Worm (Caenorhabditis elegans) whole organism, midembryonic: ENCODE measurements around the gene ZC504.1.

Experiments
- T22C8.4 ChIP-seq: fragments of 200-800 bp; sonication (Bioruptor generic); IDR thresholded peaks from 2 replicates; pipeline ENCODE4 v1.3.6; 2022; ENCODE audit warnings: missing genetic modification characterization, missing compliant biosample characterization
- cog-1 ChIP-seq: sonication (generic microtip); optimal IDR thresholded peaks from 2 replicates; lab custom pipeline; 2016; ENCODE audit warnings: missing genetic modification characterization, missing compliant biosample characterization
- flt-1 ChIP-seq: fragments of 200-800 bp; sonication (Bioruptor generic); IDR thresholded peaks from 2 replicates; pipeline ENCODE4 v1.3.6; 2022; ENCODE audit warnings: missing genetic modification characterization, missing compliant biosample characterization
- klf-2 ChIP-seq: fragments of 200-800 bp; sonication (Bioruptor generic); conservative IDR thresholded peaks from 2 replicates; pipeline ENCODE4 v1.3.6; 2022; ENCODE audit warnings: missing genetic modification reagents, missing genetic modification characterization, missing compliant biosample characterization
- med-1 ChIP-seq: sonication (generic microtip); optimal IDR thresholded peaks from 2 replicates; lab custom pipeline; 2017; ENCODE audit warnings: missing genetic modification characterization, mild to moderate bottlenecking, missing compliant biosample characterization, antibody characterized with exemption, missing genetic modification reagents; ENCODE audit not compliant: insufficient read depth
- ref-1 ChIP-seq: fragments of 200-800 bp; sonication (Bioruptor generic); conservative IDR thresholded peaks from 2 replicates; pipeline ENCODE4 v1.3.6; 2022; ENCODE audit warnings: missing genetic modification reagents, missing genetic modification characterization, missing compliant biosample characterization
- tab-1 ChIP-seq: fragments of 200-800 bp; sonication (Bioruptor generic); IDR thresholded peaks from 2 replicates; pipeline ENCODE4 v1.3.6; 2022; ENCODE audit warnings: missing genetic modification characterization, missing compliant biosample characterization
- ztf-23 ChIP-seq: fragments of 200-800 bp; sonication (Bioruptor generic); IDR thresholded peaks from 2 replicates; pipeline ENCODE4 v1.3.6; 2022; ENCODE audit warnings: missing genetic modification reagents, missing genetic modification characterization, missing compliant biosample characterization
- ztf-29 ChIP-seq: fragments of 200-800 bp; sonication (Bioruptor generic); IDR thresholded peaks from 2 replicates; pipeline ENCODE4 v1.3.6; 2022; ENCODE audit warnings: missing genetic modification reagents, missing genetic modification characterization, missing compliant biosample characterization

The ZC504.1 gene

ce11 chrX:10437421-10437820 lies 30.5 kb downstream of the ZC504.1 start:
- TF ChIP-seq ztf-23 (GFP tag; lab: Robert Waterston, UW) (no peak), ref-1 (GFP tag; lab: Robert Waterston, UW) (no peak), ztf-29 (GFP tag; lab: Robert Waterston, UW) (no peak), T22C8.4 (GFP tag; lab: Robert Waterston, UW) (no peak), med-1 (GFP tag; lab: Kevin White, UChicago) (no peak), tab-1 (GFP tag; lab: Robert Waterston, UW) (no peak), klf-2 (GFP tag; lab: Robert Waterston, UW) (no peak), flt-1 (no peak)

- no peak for TF ChIP-seq med-1 (GFP tag; lab: Kevin White, UChicago)
- TF ChIP-seq cog-1 (tag; lab: Kevin White, UChicago): no peak
- TF ChIP-seq klf-2 (GFP tag; lab: Robert Waterston, UW): no peak
- no peak for TF ChIP-seq T22C8.4 (GFP tag; lab: Robert Waterston, UW)
- no peak for TF ChIP-seq ref-1 (GFP tag; lab: Robert Waterston, UW)
- TF ChIP-seq tab-1 (GFP tag; lab: Robert Waterston, UW): no peak
- TF ChIP-seq ztf-23 (GFP tag; lab: Robert Waterston, UW): no peak
- TF ChIP-seq flt-1: no peak
- no peak for TF ChIP-seq ztf-29 (GFP tag; lab: Robert Waterston, UW)
Measured at ce11 chrX:10440781-10441180, 33.8 kb downstream of the ZC504.1 start.

- TF ChIP-seq ztf-23 (GFP tag; lab: Robert Waterston, UW): no peak
- TF ChIP-seq flt-1: no peak
- no peak for TF ChIP-seq tab-1 (GFP tag; lab: Robert Waterston, UW)
- no peak for TF ChIP-seq klf-2 (GFP tag; lab: Robert Waterston, UW)
- TF ChIP-seq ref-1 (GFP tag; lab: Robert Waterston, UW): no peak
- no peak for TF ChIP-seq med-1 (GFP tag; lab: Kevin White, UChicago)
- TF ChIP-seq cog-1 (tag; lab: Kevin White, UChicago): no peak
- no peak for TF ChIP-seq T22C8.4 (GFP tag; lab: Robert Waterston, UW)
- TF ChIP-seq ztf-29 (GFP tag; lab: Robert Waterston, UW): no peak
Measured at ce11 chrX:10443836-10444235, 36.9 kb downstream of the ZC504.1 start, which contains the start of gene C39B10.3. TSS of gene C39B10.3 (plus strand) at chrX:10444136.

ce11 chrX:10444705-10445104 lies 37.8 kb downstream of the ZC504.1 start, which contains the start of gene C39B10.4:
TSS of gene C39B10.4 (plus strand) at chrX:10445005.
- TF ChIP-seq tab-1 (GFP tag; lab: Robert Waterston, UW) (no peak), ztf-23 (GFP tag; lab: Robert Waterston, UW) (no peak), klf-2 (GFP tag; lab: Robert Waterston, UW) (no peak), T22C8.4 (GFP tag; lab: Robert Waterston, UW) (no peak), ref-1 (GFP tag; lab: Robert Waterston, UW) (no peak), cog-1 (tag; lab: Kevin White, UChicago) (no peak), ztf-29 (GFP tag; lab: Robert Waterston, UW) (no peak), med-1 (GFP tag; lab: Kevin White, UChicago) (no peak), flt-1 (no peak)

- TF ChIP-seq med-1 (GFP tag; lab: Kevin White, UChicago) (no peak), cog-1 (tag; lab: Kevin White, UChicago) (no peak), klf-2 (GFP tag; lab: Robert Waterston, UW) (no peak), ref-1 (GFP tag; lab: Robert Waterston, UW) (no peak), ztf-23 (GFP tag; lab: Robert Waterston, UW) (no peak), flt-1 (no peak), ztf-29 (GFP tag; lab: Robert Waterston, UW) (no peak), T22C8.4 (GFP tag; lab: Robert Waterston, UW) (no peak), tab-1 (GFP tag; lab: Robert Waterston, UW) (no peak)
Measured at ce11 chrX:10446982-10447381, 40.0 kb downstream of the ZC504.1 start, which contains the start of gene C39B10.5. TSS of gene C39B10.5 (plus strand) at chrX:10447343.

ce11 chrX:10453960-10454359 lies 47.0 kb downstream of the ZC504.1 start, which contains the start of gene lgc-41:
TSS of gene lgc-41 (plus strand) at chrX:10454260.
- no peak for TF ChIP-seq cog-1 (tag; lab: Kevin White, UChicago)
- TF ChIP-seq ref-1 (GFP tag; lab: Robert Waterston, UW): no peak
- TF ChIP-seq ztf-29 (GFP tag; lab: Robert Waterston, UW): no peak
- no peak for TF ChIP-seq med-1 (GFP tag; lab: Kevin White, UChicago)
- no peak for TF ChIP-seq flt-1
- no peak for TF ChIP-seq T22C8.4 (GFP tag; lab: Robert Waterston, UW)
- no peak for TF ChIP-seq klf-2 (GFP tag; lab: Robert Waterston, UW)
